Fruit fly (Drosophila melanogaster) whole organism, pupa: ENCODE measurements around the gene CG9166.

Experiments used
- CG12605 ChIP-seq: fragments of 200-800 bp; sonication (Bioruptor generic); IDR thresholded peaks from 2 replicates; pipeline ENCODE4 v1.3.6; 2022; ENCODE audit warnings: missing biosample characterization, missing genetic modification characterization
- CG17806 ChIP-seq: fragments of 200-800 bp; sonication (Bioruptor generic); optimal IDR thresholded peaks from 2 replicates; lab custom pipeline; 2018; ENCODE audit warnings: missing biosample characterization, mild to moderate bottlenecking, missing genetic modification characterization, moderate library complexity
- CG32121 ChIP-seq: fragments of 200-800 bp; sonication (Bioruptor generic); IDR thresholded peaks from 2 replicates; pipeline ENCODE4 v1.3.6; 2022; ENCODE audit warnings: missing biosample characterization, missing genetic modification characterization
- CG34367 ChIP-seq: fragments of 200-800 bp; sonication (Bioruptor generic); optimal IDR thresholded peaks from 2 replicates; lab custom pipeline; 2018; ENCODE audit warnings: missing biosample characterization, mild to moderate bottlenecking, missing genetic modification characterization
- CG4496 ChIP-seq: fragments of 200-800 bp; sonication (Bioruptor generic); IDR thresholded peaks from 3 replicates; pipeline ENCODE4 v1.3.6; 2022; ENCODE audit warnings: missing biosample characterization, missing genetic modification characterization
- CG8301 ChIP-seq: fragments of 200-800 bp; sonication (Bioruptor generic); optimal IDR thresholded peaks from 2 replicates; lab custom pipeline; 2018; ENCODE audit warnings: missing biosample characterization, mild to moderate bottlenecking, missing genetic modification characterization
- D1 ChIP-seq: fragments of 200-800 bp; sonication (Bioruptor generic); optimal IDR thresholded peaks from 2 replicates; lab custom pipeline; 2018; ENCODE audit warnings: missing biosample characterization, mild to moderate bottlenecking, missing genetic modification characterization, moderate library complexity
- Ets98B ChIP-seq: fragments of 200-800 bp; sonication (Bioruptor generic); IDR thresholded peaks from 2 replicates; pipeline ENCODE4 v1.3.6; 2022; ENCODE audit warnings: missing biosample characterization, missing genetic modification characterization
- Pif1B ChIP-seq: fragments of 200-800 bp; sonication (Bioruptor generic); optimal IDR thresholded peaks from 3 replicates; lab custom pipeline; 2016; ENCODE audit warnings: missing biosample characterization, missing genetic modification characterization
- fd96Ca ChIP-seq: fragments of 200-800 bp; sonication (Bioruptor generic); IDR thresholded peaks from 3 replicates; pipeline ENCODE4 v1.3.6; 2022; ENCODE audit warnings: missing biosample characterization, missing genetic modification characterization
- gl ChIP-seq: fragments of 200-800 bp; sonication (Bioruptor generic); optimal IDR thresholded peaks from 2 replicates; lab custom pipeline; 2018; ENCODE audit warnings: missing biosample characterization, mild to moderate bottlenecking, missing genetic modification characterization

dm6 chr3L:1376014-1376745 lies 25.3 kb downstream of the CG9166 start:
- peak; percentile 85 for TF ChIP-seq Ets98B
- TF ChIP-seq D1 (tag; lab: Kevin White, UChicago), result no peak
- peak; percentile 28 for TF ChIP-seq gl (tag; lab: Kevin White, UChicago)
- peak; percentile 84 for TF ChIP-seq fd96Ca (GFP tag; lab: Robert Waterston, UW)
- peak; percentile 46; the same call in 1 of the 2 replicates for TF ChIP-seq CG12605
- TF ChIP-seq CG34367 (tag; lab: Kevin White, UChicago), result peak; percentile 57
- peak; percentile 72 for TF ChIP-seq CG8301 (tag; lab: Kevin White, UChicago)
- peak; percentile 70 for TF ChIP-seq CG17806 (tag; lab: Kevin White, UChicago)
- TF ChIP-seq Pif1B (GFP tag; lab: Kevin White, UChicago), result peak; percentile 61
- peak; percentile 80; the same call in 1 of the 2 replicates for TF ChIP-seq CG32121 (GFP tag; lab: Robert Waterston, UW)
- peak; percentile 87 for TF ChIP-seq CG4496 (GFP tag; lab: Robert Waterston, UW)
